Fruit fly (Drosophila melanogaster) whole organism, prepupa: ENCODE data around the gene Phb1.

ENCODE experiments used
- Blimp-1 ChIP-seq: fragments of 200-800 bp; sonication (Bioruptor generic); optimal IDR thresholded peaks from 3 replicates; lab custom pipeline; 2017; ENCODE audit warnings: missing biosample characterization, missing genetic modification characterization, mild to moderate bottlenecking, moderate library complexity, missing genetic modification reagents
- CG10631 ChIP-seq: fragments of 200-800 bp; sonication (Bioruptor generic); optimal IDR thresholded peaks from 2 replicates; lab custom pipeline; 2016; ENCODE audit warnings: missing biosample characterization, missing genetic modification characterization
- CG10669 ChIP-seq: fragments of 200-800 bp; sonication (Bioruptor generic); optimal IDR thresholded peaks from 3 replicates; lab custom pipeline; 2018; ENCODE audit warnings: missing biosample characterization, mild to moderate bottlenecking, missing genetic modification characterization, moderate library complexity
- CG11902 ChIP-seq: fragments of 200-800 bp; sonication (Bioruptor generic); optimal IDR thresholded peaks from 3 replicates; lab custom pipeline; 2016; ENCODE audit warnings: missing biosample characterization, missing genetic modification characterization
- CG1621 ChIP-seq: fragments of 200-800 bp; sonication (Bioruptor generic); optimal IDR thresholded peaks from 3 replicates; lab custom pipeline; 2018; ENCODE audit warnings: missing biosample characterization, mild to moderate bottlenecking, missing genetic modification characterization
- CG16779 ChIP-seq: fragments of 200-800 bp; sonication (Bioruptor generic); optimal IDR thresholded peaks from 3 replicates; lab custom pipeline; 2017; ENCODE audit warnings: missing biosample characterization, mild to moderate bottlenecking, missing genetic modification characterization
- CG3032 ChIP-seq: fragments of 200-800 bp; optimal IDR thresholded peaks from 2 replicates; lab custom pipeline; 2019; ENCODE audit warnings: missing biosample characterization, mild to moderate bottlenecking, missing genetic modification characterization, moderate library complexity
- CG34406 ChIP-seq: fragments of 200-800 bp; sonication (Bioruptor generic); optimal IDR thresholded peaks from 3 replicates; lab custom pipeline; 2016; ENCODE audit warnings: missing biosample characterization, missing genetic modification characterization
- CG3919 ChIP-seq: fragments of 200-800 bp; sonication (Bioruptor generic); optimal IDR thresholded peaks from 3 replicates; lab custom pipeline; 2016; ENCODE audit warnings: missing biosample characterization, missing genetic modification characterization
- CG6163 ChIP-seq: fragments of 200-800 bp; sonication (Bioruptor generic); IDR thresholded peaks from 3 replicates; pipeline ENCODE4 v1.3.6; 2022; ENCODE audit warnings: missing biosample characterization, missing genetic modification characterization
- CG6276 ChIP-seq: fragments of 200-800 bp; sonication (Bioruptor generic); optimal IDR thresholded peaks from 2 replicates; lab custom pipeline; 2017; ENCODE audit warnings: missing biosample characterization, mild to moderate bottlenecking, missing genetic modification characterization
- CG6792 ChIP-seq: fragments of 200-800 bp; sonication (Bioruptor generic); optimal IDR thresholded peaks from 3 replicates; lab custom pipeline; 2016; ENCODE audit warnings: missing biosample characterization, missing genetic modification characterization
- CG6808 ChIP-seq: fragments of 200-800 bp; sonication (Bioruptor generic); optimal IDR thresholded peaks from 3 replicates; lab custom pipeline; 2017; ENCODE audit warnings: missing biosample characterization, missing genetic modification characterization, mild to moderate bottlenecking, moderate library complexity, missing genetic modification reagents
- CG7368 ChIP-seq: fragments of 200-800 bp; sonication (Bioruptor generic); optimal IDR thresholded peaks from 3 replicates; lab custom pipeline; 2016; ENCODE audit warnings: missing biosample characterization, missing genetic modification characterization
- CG8119 ChIP-seq: fragments of 200-800 bp; sonication (Bioruptor generic); IDR thresholded peaks from 3 replicates; pipeline ENCODE4 v1.3.6; 2022; ENCODE audit warnings: missing biosample characterization, missing genetic modification characterization
- CG8319 ChIP-seq: fragments of 200-800 bp; sonication (Bioruptor generic); optimal IDR thresholded peaks from 3 replicates; lab custom pipeline; 2016; ENCODE audit warnings: missing biosample characterization, missing genetic modification characterization
- Eip75B ChIP-seq: fragments of 200-800 bp; sonication (Bioruptor generic); optimal IDR thresholded peaks from 3 replicates; lab custom pipeline; 2016; ENCODE audit warnings: missing biosample characterization, missing genetic modification characterization
- Eip78C ChIP-seq: fragments of 200-800 bp; sonication (Bioruptor generic); peaks from one replicate; lab custom pipeline; 2016; ENCODE audit warnings: missing biosample characterization, missing genetic modification characterization
- Eip93F ChIP-seq: fragments of 200-800 bp; sonication (Bioruptor generic); optimal IDR thresholded peaks from 2 replicates; lab custom pipeline; 2016; ENCODE audit warnings: missing biosample characterization, mild to moderate bottlenecking, missing genetic modification characterization
- Hr39 ChIP-seq: fragments of 200-800 bp; sonication (Bioruptor generic); optimal IDR thresholded peaks from 2 replicates; lab custom pipeline; 2016; ENCODE audit warnings: missing biosample characterization, missing genetic modification characterization
- Lpt ChIP-seq: fragments of 200-800 bp; sonication (Bioruptor generic); optimal IDR thresholded peaks from 3 replicates; lab custom pipeline; 2016; ENCODE audit warnings: missing biosample characterization, missing genetic modification characterization
- Smox ChIP-seq: fragments of 200-800 bp; sonication (Bioruptor generic); optimal IDR thresholded peaks from 3 replicates; lab custom pipeline; 2016; ENCODE audit warnings: missing biosample characterization, missing genetic modification characterization
- Sox102F ChIP-seq: fragments of 200-800 bp; sonication (Bioruptor generic); optimal IDR thresholded peaks from 2 replicates; lab custom pipeline; 2016; ENCODE audit warnings: missing biosample characterization, mild to moderate bottlenecking, missing genetic modification characterization
- Sox15 ChIP-seq: fragments of 200-800 bp; sonication (Bioruptor generic); optimal IDR thresholded peaks from 3 replicates; lab custom pipeline; 2016; ENCODE audit warnings: missing biosample characterization, missing genetic modification characterization
- cyc ChIP-seq: fragments of 200-800 bp; sonication (Bioruptor generic); optimal IDR thresholded peaks from 3 replicates; lab custom pipeline; 2016; ENCODE audit warnings: missing biosample characterization, missing genetic modification characterization
- esn ChIP-seq: fragments of 200-800 bp; sonication (Bioruptor generic); optimal IDR thresholded peaks from 2 replicates; lab custom pipeline; 2016; ENCODE audit warnings: missing biosample characterization, mild to moderate bottlenecking, missing genetic modification characterization, moderate library complexity
- fkh ChIP-seq: fragments of 200-800 bp; sonication (Bioruptor generic); optimal IDR thresholded peaks from 3 replicates; lab custom pipeline; 2017; ENCODE audit warnings: missing biosample characterization, mild to moderate bottlenecking, missing genetic modification characterization, moderate library complexity
- lz ChIP-seq: fragments of 200-800 bp; sonication (Bioruptor generic); optimal IDR thresholded peaks from 3 replicates; lab custom pipeline; 2016; ENCODE audit warnings: missing biosample characterization, missing genetic modification characterization
- salr ChIP-seq, 2 experiments: fragments of 200-800 bp; sonication (Bioruptor generic); optimal IDR thresholded peaks; 3 replicates each; lab custom pipeline; 2016 to 2018; ENCODE audit warnings: missing biosample characterization in 2 of 2, missing genetic modification characterization in 2 of 2, mild to moderate bottlenecking in 1 of 2
- ss ChIP-seq, 2 experiments: fragments of 200-800 bp; sonication (Bioruptor generic); optimal IDR thresholded peaks; 2 replicates in 1 of 2; 3 replicates in 1 of 2; lab custom pipeline; 2017 to 2018; ENCODE audit warnings: mild to moderate bottlenecking in 2 of 2, missing biosample characterization in 2 of 2, missing genetic modification characterization in 2 of 2, moderate library complexity in 1 of 2
- svp ChIP-seq: fragments of 200-800 bp; sonication (Bioruptor generic); peaks from one replicate; lab custom pipeline; 2016; ENCODE audit warnings: missing biosample characterization, missing genetic modification characterization
- topi ChIP-seq: fragments of 200-800 bp; sonication (Bioruptor generic); optimal IDR thresholded peaks from 3 replicates; lab custom pipeline; 2016; ENCODE audit warnings: missing biosample characterization, missing genetic modification characterization

The Phb1 gene

DNA sequence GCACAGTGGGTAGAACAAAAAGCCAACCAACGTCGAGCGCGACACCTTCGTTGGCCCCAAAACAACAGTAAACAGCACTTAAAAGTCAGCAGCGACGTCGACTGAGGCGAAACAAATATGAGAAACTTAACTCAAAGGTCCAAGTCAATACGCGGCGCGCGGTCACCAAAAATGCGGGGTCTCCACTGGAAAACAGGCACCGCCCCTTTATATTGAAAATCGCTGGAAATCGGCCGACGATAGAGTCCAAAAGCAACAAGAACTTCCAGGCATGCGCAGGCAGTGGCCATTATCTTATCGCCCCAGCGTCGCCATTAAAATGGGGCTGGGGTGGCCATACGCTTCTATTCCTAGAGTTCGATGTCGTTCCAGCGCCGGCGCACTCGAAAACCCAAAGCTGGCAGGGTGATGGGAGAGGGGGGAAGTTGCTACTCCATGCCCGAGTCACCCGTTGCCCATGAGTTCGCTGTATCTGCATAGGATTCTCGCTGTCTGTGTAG lies 15.2 kb downstream of the Phb1 start, which contains the start of gene Lim3:
TSS of gene Lim3 (minus strand) at position 51 of the 500 bp plus-strand sequence.
- TF ChIP-seq fkh (GFP tag; lab: Kevin White, UChicago), result peak; percentile 13
- peak; percentile 81 for TF ChIP-seq CG8319 (GFP tag; lab: Kevin White, UChicago)
- peak; percentile 12 for TF ChIP-seq Eip78C (GFP tag; lab: Kevin White, UChicago)
- no peak for TF ChIP-seq CG6792 (GFP tag; lab: Kevin White, UChicago)

DNA sequence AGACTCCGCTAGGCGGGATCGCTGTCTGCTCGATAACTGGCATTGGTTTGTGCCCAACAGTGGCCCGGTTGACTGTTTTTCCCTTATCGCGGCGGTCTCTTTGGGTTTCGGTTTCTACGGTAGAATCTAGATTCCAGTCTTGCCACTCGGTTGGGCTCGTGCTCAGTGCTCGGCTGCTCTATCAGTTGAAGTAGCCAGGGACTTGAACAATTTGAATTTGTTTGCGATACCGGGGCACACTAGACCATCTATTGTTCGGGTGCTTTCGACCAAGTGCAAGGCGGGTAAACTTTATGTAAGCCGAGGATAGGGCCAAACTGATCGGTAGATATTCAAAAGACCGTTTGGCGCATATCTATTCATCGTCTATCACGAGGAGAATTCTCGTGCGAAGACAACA lies 17.4 kb downstream of the Phb1 start:
- TF ChIP-seq CG11902 (GFP tag; lab: Kevin White, UChicago) (no peak), CG10631 (GFP tag; lab: Kevin White, UChicago) (no peak), Sox15 (GFP tag; lab: Kevin White, UChicago) (no peak), Eip75B (no peak)

DNA sequence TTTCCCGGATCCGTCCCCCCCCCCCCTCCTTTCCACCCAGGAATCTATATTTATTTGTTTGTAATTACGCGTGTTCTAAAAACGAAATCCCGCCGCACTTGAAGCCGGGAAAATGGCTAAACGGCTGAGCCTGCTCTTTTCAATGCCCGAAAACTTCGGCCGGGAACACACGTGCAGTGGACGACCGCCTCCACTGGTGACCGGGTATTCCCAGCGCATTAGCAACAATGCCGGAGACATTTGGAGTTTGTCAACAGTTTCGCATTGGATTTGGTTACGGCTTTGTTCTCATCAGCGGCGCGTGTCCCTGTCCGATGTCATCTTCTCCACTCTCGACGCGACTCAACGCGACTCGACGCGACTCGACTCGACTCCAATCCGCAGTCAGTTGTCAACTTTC lies 19.3 kb downstream of the Phb1 start:
- no peak for TF ChIP-seq ss (GFP tag; optimal IDR thresholded peaks at IDR 0.05; lab: Kevin White, UChicago)
- no peak for TF ChIP-seq CG6808 (GFP tag; lab: Kevin White, UChicago)
- no peak for TF ChIP-seq Smox (GFP tag; lab: Kevin White, UChicago)
- no peak for TF ChIP-seq esn (GFP tag; lab: Kevin White, UChicago)
- TF ChIP-seq CG3919 (GFP tag; lab: Kevin White, UChicago), result no peak
- no peak for TF ChIP-seq Eip93F (GFP tag; lab: Kevin White, UChicago)
- TF ChIP-seq CG16779 (tag; lab: Kevin White, UChicago), result no peak
- TF ChIP-seq cyc (GFP tag; lab: Kevin White, UChicago), result no peak
- TF ChIP-seq Blimp-1 (GFP tag; lab: Kevin White, UChicago), result no peak
- no peak for TF ChIP-seq CG7368 (GFP tag; lab: Kevin White, UChicago)
- TF ChIP-seq CG6163 (GFP tag; lab: Robert Waterston, UW), result no peak
- TF ChIP-seq CG1621 (tag; lab: Kevin White, UChicago), result no peak
- TF ChIP-seq CG34406 (GFP tag; lab: Kevin White, UChicago), result no peak
- no peak for TF ChIP-seq Hr39 (GFP tag; lab: Kevin White, UChicago)
- no peak for TF ChIP-seq CG10669
- TF ChIP-seq Lpt, result no peak
- TF ChIP-seq svp (GFP tag; lab: Kevin White, UChicago), result no peak
- TF ChIP-seq CG8119 (GFP tag; lab: Robert Waterston, UW), result no peak

DNA sequence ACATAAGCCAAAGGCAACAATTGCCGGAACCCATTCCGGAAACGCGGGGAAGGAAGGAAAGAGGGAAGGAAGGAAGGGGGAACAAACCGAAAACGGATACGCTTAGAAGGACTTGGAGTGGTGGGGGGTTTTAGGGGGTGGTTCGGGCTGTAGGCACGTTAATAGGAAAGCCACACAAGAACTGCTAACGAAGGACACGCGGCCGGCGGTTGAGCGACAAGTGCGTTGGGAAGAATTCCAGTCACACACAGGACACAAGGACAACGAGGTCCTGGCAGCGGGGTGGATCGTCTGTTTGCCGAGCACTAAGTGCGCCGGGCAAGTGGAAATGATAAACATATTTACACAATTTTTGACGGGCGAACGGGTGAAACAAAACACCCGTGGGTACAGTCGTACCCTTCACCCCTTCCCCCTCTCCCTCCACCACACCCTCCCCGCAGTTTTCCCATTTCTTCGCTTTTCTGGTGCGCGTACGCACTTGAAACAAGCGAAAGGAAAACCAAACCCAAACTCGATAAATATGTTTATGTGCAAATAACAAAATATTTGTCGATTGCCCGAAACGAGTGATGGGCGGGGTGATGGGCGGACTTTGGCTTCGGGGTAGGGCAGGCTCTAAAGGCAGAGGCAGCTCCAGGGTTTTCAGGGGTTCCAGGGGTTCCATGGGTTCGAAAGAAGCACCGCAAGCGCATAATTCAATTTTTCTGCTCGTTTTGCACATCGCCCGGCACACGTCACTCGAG lies 20.3 kb downstream of the Phb1 start:
- TF ChIP-seq salr (GFP tag; optimal IDR thresholded peaks at IDR 0.05; lab: Kevin White, UChicago) (no peak), fkh (GFP tag; lab: Kevin White, UChicago) (peak; percentile 72)
- TF ChIP-seq, all 60 proteins: peak for 1

DNA sequence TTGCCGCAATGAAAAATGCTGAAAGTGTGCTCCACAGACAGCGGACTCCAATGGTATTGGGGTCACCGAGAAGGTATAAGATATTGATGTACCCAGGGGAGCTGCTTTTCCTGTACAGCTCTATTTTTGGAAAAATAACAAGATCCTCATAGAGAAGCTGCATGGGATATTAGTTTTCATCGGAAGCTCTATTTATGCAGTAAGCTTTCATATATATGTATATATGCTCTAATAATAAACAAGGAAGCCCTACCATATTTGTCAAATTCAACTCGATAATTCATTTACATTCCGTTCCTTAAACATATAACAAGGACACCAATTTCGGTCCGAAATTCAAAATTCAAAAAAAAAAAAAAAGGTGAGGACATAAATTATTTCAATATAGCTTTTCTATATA lies 21.9 kb downstream of the Phb1 start, which contains the start of the genes CG17344 and CG43731:
TSS of gene CG17344 (plus strand) at position 301 of the 400 bp plus-strand sequence.
TSS of gene CG43731 (plus strand) at position 301 of the 400 bp plus-strand sequence.
- TF ChIP-seq cyc (GFP tag; lab: Kevin White, UChicago) (no peak), CG3032 (tag; lab: Kevin White, UChicago) (no peak), ss (GFP tag; optimal IDR thresholded peaks at IDR 0.05; lab: Kevin White, UChicago) (no peak), CG34406 (GFP tag; lab: Kevin White, UChicago) (no peak), Sox102F (no peak), lz (GFP tag; lab: Kevin White, UChicago) (no peak), CG7368 (GFP tag; lab: Kevin White, UChicago) (no peak), Sox15 (GFP tag; lab: Kevin White, UChicago) (no peak), CG16779 (tag; lab: Kevin White, UChicago) (no peak), topi (GFP tag; lab: Kevin White, UChicago) (no peak), CG6276 (GFP tag; lab: Kevin White, UChicago) (no peak), CG11902 (GFP tag; lab: Kevin White, UChicago) (no peak)
